Worm (Caenorhabditis elegans) whole organism, L4 larva: ENCODE results near the gene F58A4.6.

Experiments used
- D1046.2 ChIP-seq: fragments of 200-800 bp; sonication (Bioruptor generic); IDR thresholded peaks from 2 replicates; pipeline ENCODE4 v1.3.6; 2022; ENCODE audit warnings: missing genetic modification characterization, missing compliant biosample characterization
- T26A8.4 ChIP-seq: fragments of 200-800 bp; sonication (Bioruptor generic); IDR thresholded peaks from 2 replicates; pipeline ENCODE4 v1.3.6; 2022; ENCODE audit warnings: missing genetic modification characterization, missing compliant biosample characterization
- aha-1 ChIP-seq: fragments of 150-350 bp; peaks from one replicate; lab custom pipeline; 2014; ENCODE audit warnings: missing biosample characterization, missing genetic modification characterization
- arid-1 ChIP-seq: fragments of 200-800 bp; sonication (Bioruptor generic); conservative IDR thresholded peaks from 2 replicates; pipeline ENCODE4 v1.3.6; 2022; ENCODE audit warnings: missing genetic modification reagents, missing genetic modification characterization, missing compliant biosample characterization
- attf-4 ChIP-seq: sonication (generic microtip); optimal IDR thresholded peaks from 3 replicates; lab custom pipeline; 2017; ENCODE audit warnings: missing biosample characterization, missing genetic modification characterization
- ceh-20 ChIP-seq: fragments of 200-800 bp; sonication (Bioruptor generic); IDR thresholded peaks from 2 replicates; pipeline ENCODE4 v1.3.6; 2022; ENCODE audit warnings: missing genetic modification reagents, missing genetic modification characterization, missing compliant biosample characterization
- ceh-28 ChIP-seq: fragments of 150-350 bp; optimal IDR thresholded peaks from 2 replicates; lab custom pipeline; 2014; ENCODE audit warnings: missing biosample characterization, missing genetic modification reagents, missing genetic modification characterization
- ceh-32 ChIP-seq: sonication (generic microtip); optimal IDR thresholded peaks from 2 replicates; lab custom pipeline; 2016; ENCODE audit warnings: mild to moderate bottlenecking, missing genetic modification characterization, missing compliant biosample characterization; ENCODE audit not compliant: poor library complexity
- ceh-44 ChIP-seq: fragments of 200-800 bp; sonication (Bioruptor generic); IDR thresholded peaks from 2 replicates; pipeline ENCODE4 v1.3.6; 2022; ENCODE audit warnings: missing genetic modification reagents, missing genetic modification characterization, missing compliant biosample characterization
- ceh-82 ChIP-seq: sonication (generic microtip); optimal IDR thresholded peaks from 2 replicates; lab custom pipeline; 2017; ENCODE audit warnings: missing biosample characterization, missing genetic modification characterization
- ces-1 ChIP-seq: fragments of 150-350 bp; sonication (generic microtip); optimal IDR thresholded peaks from 4 replicates; lab custom pipeline; 2014; ENCODE audit warnings: missing biosample characterization, missing genetic modification reagents, missing genetic modification characterization
- ctbp-1 ChIP-seq: fragments of 200-800 bp; sonication (Bioruptor generic); IDR thresholded peaks from 2 replicates; pipeline ENCODE4 v1.3.6; 2022; ENCODE audit warnings: missing genetic modification reagents, missing genetic modification characterization, missing compliant biosample characterization
- daf-12 ChIP-seq: fragments of 150-350 bp; optimal IDR thresholded peaks from 2 replicates; lab custom pipeline; 2014; ENCODE audit warnings: missing biosample characterization, missing genetic modification reagents, missing genetic modification characterization
- dmd-8 ChIP-seq: fragments of 200-800 bp; sonication (Bioruptor generic); IDR thresholded peaks from 2 replicates; pipeline ENCODE4 v1.3.6; 2022; ENCODE audit warnings: missing genetic modification characterization, missing compliant biosample characterization
- egl-27 ChIP-seq: sonication (generic microtip); optimal IDR thresholded peaks from 3 replicates; lab custom pipeline; 2017; ENCODE audit warnings: missing biosample characterization, missing genetic modification reagents, missing genetic modification characterization
- fkh-10 ChIP-seq: fragments of 150-350 bp; optimal IDR thresholded peaks from 2 replicates; lab custom pipeline; 2014; ENCODE audit warnings: missing biosample characterization, missing genetic modification reagents, missing genetic modification characterization
- fos-1 ChIP-seq: fragments of 150-350 bp; optimal IDR thresholded peaks from 2 replicates; lab custom pipeline; 2014; ENCODE audit warnings: missing biosample characterization, missing genetic modification characterization
- gei-8 ChIP-seq: fragments of 200-800 bp; sonication (Bioruptor generic); optimal IDR thresholded peaks from 2 replicates; lab custom pipeline; 2018; ENCODE audit warnings: mild to moderate bottlenecking, missing genetic modification characterization, missing compliant biosample characterization
- hif-1 ChIP-seq, 2 experiments: sonication (generic microtip); optimal IDR thresholded peaks; 2 replicates each; lab custom pipeline; 2016 to 2017; ENCODE audit warnings: missing compliant biosample characterization in 2 of 2, missing genetic modification characterization in 2 of 2, missing genetic modification reagents in 2 of 2, missing genotype in 2 of 2, mild to moderate bottlenecking in 1 of 2
- hlh-11 ChIP-seq: fragments of 200-800 bp; sonication (Bioruptor generic); optimal IDR thresholded peaks from 2 replicates; lab custom pipeline; 2018; ENCODE audit warnings: mild to moderate bottlenecking, missing genetic modification characterization, missing compliant biosample characterization
- hlh-30 ChIP-seq: sonication (generic microtip); optimal IDR thresholded peaks from 2 replicates; lab custom pipeline; 2017; ENCODE audit warnings: antibody characterized with exemption, mild to moderate bottlenecking, missing genetic modification characterization, missing compliant biosample characterization; ENCODE audit not compliant: insufficient read depth
- hmg-1.1 ChIP-seq: fragments of 200-800 bp; sonication (Bioruptor generic); IDR thresholded peaks from 2 replicates; pipeline ENCODE4 v1.3.6; 2022; ENCODE audit warnings: missing genetic modification reagents, missing genetic modification characterization, missing compliant biosample characterization
- lim-7 ChIP-seq: fragments of 200-800 bp; sonication (Bioruptor generic); IDR thresholded peaks from 2 replicates; pipeline ENCODE4 v1.3.6; 2022; ENCODE audit warnings: missing genetic modification characterization, missing compliant biosample characterization
- lin-1 ChIP-seq: fragments of 200-800 bp; sonication (Bioruptor generic); IDR thresholded peaks from 2 replicates; pipeline ENCODE4 v1.3.6; 2022; ENCODE audit warnings: missing genetic modification reagents, missing genetic modification characterization, missing compliant biosample characterization
- lin-15B ChIP-seq: fragments of 150-350 bp; sonication (generic microtip); optimal IDR thresholded peaks from 3 replicates; lab custom pipeline; 2014; ENCODE audit warnings: missing biosample characterization, missing genetic modification characterization
- lsy-2 ChIP-seq, 2 experiments: fragments of 150-350 bp in 1 of 2; sonication (generic microtip) in 1 of 2; optimal IDR thresholded peaks; 2 replicates each; lab custom pipeline; 2014 to 2017; ENCODE audit warnings: missing biosample characterization in 2 of 2, missing genetic modification characterization in 2 of 2
- madf-5 ChIP-seq, 2 experiments: fragments of 200-800 bp; sonication (Bioruptor generic); IDR thresholded peaks; 2 replicates each; pipeline ENCODE4 v1.3.6; 2022; ENCODE audit warnings: missing compliant biosample characterization in 2 of 2, missing genetic modification characterization in 2 of 2
- mdl-1 ChIP-seq, 2 experiments: fragments of 150-350 bp in 1 of 2; sonication (generic microtip) in 1 of 2; optimal IDR thresholded peaks; 2 replicates each; lab custom pipeline; 2014 to 2017; ENCODE audit warnings: missing biosample characterization in 2 of 2, missing genetic modification characterization in 2 of 2
- mep-1 ChIP-seq: fragments of 150-350 bp; sonication (generic microtip); optimal IDR thresholded peaks from 3 replicates; lab custom pipeline; 2014; ENCODE audit warnings: missing biosample characterization, missing genetic modification characterization
- nhr-111 ChIP-seq: fragments of 200-800 bp; sonication (Bioruptor generic); optimal IDR thresholded peaks from 2 replicates; lab custom pipeline; 2018; ENCODE audit warnings: mild to moderate bottlenecking, missing genetic modification characterization, missing compliant biosample characterization
- nhr-237 ChIP-seq: sonication (generic microtip); optimal IDR thresholded peaks from 2 replicates; lab custom pipeline; 2017; ENCODE audit warnings: missing biosample characterization, missing genetic modification characterization
- nhr-25 ChIP-seq: sonication (generic microtip); optimal IDR thresholded peaks from 2 replicates; lab custom pipeline; 2017; ENCODE audit warnings: missing genetic modification characterization, mild to moderate bottlenecking, missing compliant biosample characterization, antibody characterized with exemption, moderate library complexity, borderline replicate concordance; ENCODE audit not compliant: insufficient read depth
- nhr-77 ChIP-seq: fragments of 150-350 bp; optimal IDR thresholded peaks from 2 replicates; lab custom pipeline; 2014; ENCODE audit warnings: missing biosample characterization, missing genetic modification characterization
- sdz-12 ChIP-seq: fragments of 200-800 bp; sonication (Bioruptor generic); optimal IDR thresholded peaks from 2 replicates; lab custom pipeline; 2018; ENCODE audit warnings: mild to moderate bottlenecking, missing genetic modification characterization, missing compliant biosample characterization
- skn-1 ChIP-seq: fragments of 150-350 bp; optimal IDR thresholded peaks from 2 replicates; lab custom pipeline; 2014; ENCODE audit warnings: missing biosample characterization, missing genetic modification characterization
- snpc-1.2 ChIP-seq: fragments of 200-800 bp; sonication (Bioruptor generic); IDR thresholded peaks from 2 replicates; pipeline ENCODE4 v1.3.6; 2022; ENCODE audit warnings: missing genetic modification reagents, missing genetic modification characterization, missing compliant biosample characterization
- tag-97 ChIP-seq: fragments of 200-800 bp; sonication (Bioruptor generic); IDR thresholded peaks from 2 replicates; pipeline ENCODE4 v1.3.6; 2022; ENCODE audit warnings: missing genetic modification characterization, missing compliant biosample characterization
- unc-130 ChIP-seq: sonication (generic microtip); optimal IDR thresholded peaks from 2 replicates; lab custom pipeline; 2016; ENCODE audit warnings: missing genetic modification reagents, missing genetic modification characterization, missing compliant biosample characterization
- vab-7 ChIP-seq: fragments of 200-800 bp; sonication (Bioruptor generic); IDR thresholded peaks from 2 replicates; pipeline ENCODE4 v1.3.6; 2022; ENCODE audit warnings: missing genetic modification reagents, missing genetic modification characterization, missing compliant biosample characterization
- zfp-3 ChIP-seq: fragments of 200-800 bp; sonication (Bioruptor generic); conservative IDR thresholded peaks from 2 replicates; pipeline ENCODE4 v1.3.6; 2022; ENCODE audit warnings: missing genetic modification reagents, missing genetic modification characterization, missing compliant biosample characterization
- zip-2 ChIP-seq: fragments of 150-350 bp; optimal IDR thresholded peaks from 2 replicates; lab custom pipeline; 2014; ENCODE audit warnings: missing biosample characterization, missing genetic modification characterization
- ztf-11 ChIP-seq: fragments of 150-350 bp; optimal IDR thresholded peaks from 2 replicates; lab custom pipeline; 2014; ENCODE audit warnings: missing biosample characterization, missing genetic modification characterization
- ztf-7 ChIP-seq: fragments of 150-350 bp; optimal IDR thresholded peaks from 2 replicates; lab custom pipeline; 2014; ENCODE audit warnings: missing biosample characterization, missing genetic modification characterization

F58A4.6 gene

ce11 chrIII:9662266-9662959 lies 48.1 kb downstream of the F58A4.6 start (continued):
- peak; percentile 28 for TF ChIP-seq hlh-11 (tag; lab: Kevin White, UChicago)
- TF ChIP-seq lim-7 (GFP tag; lab: Robert Waterston, UW): no peak
- no peak for TF ChIP-seq ztf-11 (tag; lab: Kevin White, UChicago)
- no peak for TF ChIP-seq dmd-8 (GFP tag; lab: Robert Waterston, UW)
- no peak for TF ChIP-seq daf-12 (tag; lab: Kevin White, UChicago)
- TF ChIP-seq gei-8 (GFP tag; lab: Kevin White, UChicago): no peak
- TF ChIP-seq vab-7: no peak
- TF ChIP-seq zip-2: no peak
- no peak for TF ChIP-seq snpc-1.2 (GFP tag; lab: Robert Waterston, UW)
- 0 out of 2 replicates have a peak, but pooled peaks have one; percentile 42 for TF ChIP-seq D1046.2 (GFP tag; lab: Robert Waterston, UW)
- TF ChIP-seq hif-1 (tag; optimal IDR thresholded peaks at IDR 0.05; lab: Kevin White, UChicago): peak in 1 of 2 experiments; percentile 38
- TF ChIP-seq skn-1 (tag; lab: Kevin White, UChicago): no peak
- TF ChIP-seq lsy-2 (tag; optimal IDR thresholded peaks at IDR 0.05; lab: Kevin White, UChicago): peak in 1 of 2 experiments; percentile 32
- TF ChIP-seq nhr-111 (GFP tag; lab: Kevin White, UChicago): no peak
- TF ChIP-seq, all 104 proteins: peak for 8

- TF ChIP-seq nhr-77 (tag; lab: Kevin White, UChicago) (no peak), ces-1 (GFP tag; lab: Kevin White, UChicago) (no peak), ztf-7 (tag; lab: Kevin White, UChicago) (no peak), ceh-32 (no peak), attf-4 (tag; lab: Kevin White, UChicago) (no peak), gei-8 (GFP tag; lab: Kevin White, UChicago) (no peak), hlh-30 (tag; lab: Kevin White, UChicago) (no peak), zfp-3 (no peak), madf-5 (GFP tag; IDR thresholded peaks at IDR 0.05; lab: Robert Waterston, UW) (no peak), lin-1 (GFP tag; lab: Robert Waterston, UW) (no peak), nhr-237 (tag; lab: Kevin White, UChicago) (no peak), dmd-8 (GFP tag; lab: Robert Waterston, UW) (no peak)
Measured at ce11 chrIII:9663943-9664342, 49.7 kb downstream of the F58A4.6 start.

- TF ChIP-seq T26A8.4: no peak
- TF ChIP-seq gei-8 (GFP tag; lab: Kevin White, UChicago): peak; percentile 15
- TF ChIP-seq arid-1 (GFP tag; lab: Robert Waterston, UW): no peak
- TF ChIP-seq nhr-25 (tag; lab: Kevin White, UChicago): no peak
- no peak for TF ChIP-seq egl-27
- no peak for TF ChIP-seq fos-1 (tag; lab: Kevin White, UChicago)
- no peak for TF ChIP-seq madf-5 (GFP tag; IDR thresholded peaks at IDR 0.05; lab: Robert Waterston, UW)
- TF ChIP-seq ceh-20 (GFP tag; lab: Robert Waterston, UW): 0 out of 2 replicates have a peak, but pooled peaks have one; percentile 31
- no peak for TF ChIP-seq tag-97
- TF ChIP-seq sdz-12 (GFP tag; lab: Kevin White, UChicago): no peak
- TF ChIP-seq ceh-44: no peak
- peak in 1 of 2 experiments; percentile 49 for TF ChIP-seq lsy-2 (tag; optimal IDR thresholded peaks at IDR 0.05; lab: Kevin White, UChicago)
- peak; percentile 86 for TF ChIP-seq ctbp-1 (GFP tag; lab: Robert Waterston, UW)
- TF ChIP-seq ceh-28 (tag; lab: Kevin White, UChicago): no peak
- no peak for TF ChIP-seq lin-15B (tag; lab: Kevin White, UChicago)
- peak; percentile 12 for TF ChIP-seq mep-1 (tag; lab: Kevin White, UChicago)
- no peak for TF ChIP-seq D1046.2 (GFP tag; lab: Robert Waterston, UW)
- TF ChIP-seq aha-1 (tag; lab: Kevin White, UChicago): peak; percentile 54
- TF ChIP-seq unc-130 (GFP tag; lab: Kevin White, UChicago): no peak
- no peak for TF ChIP-seq mdl-1 (tag; optimal IDR thresholded peaks at IDR 0.05; lab: Kevin White, UChicago)
- peak; percentile 73 for TF ChIP-seq fkh-10 (GFP tag; lab: Kevin White, UChicago)
- TF ChIP-seq ces-1 (GFP tag; lab: Kevin White, UChicago): peak; percentile 66
- TF ChIP-seq hlh-11 (tag; lab: Kevin White, UChicago): peak; percentile 40
- TF ChIP-seq hmg-1.1 (GFP tag; lab: Robert Waterston, UW): peak; percentile 19; the same call in 1 of the 2 replicates
- TF ChIP-seq hlh-30 (tag; lab: Kevin White, UChicago): peak; percentile 39
- no peak for TF ChIP-seq ceh-82
Measured at ce11 chrIII:9664484-9665221, 50.4 kb downstream of the F58A4.6 start.
